Worm (Caenorhabditis elegans) whole organism, L4 larva: Measurements from ENCODE around the gene srt-52.

ENCODE experiments used
- F37D6.2 ChIP-seq: sonication (generic microtip); optimal IDR thresholded peaks from 2 replicates; lab custom pipeline; 2016; ENCODE audit warnings: mild to moderate bottlenecking, missing genetic modification characterization, missing compliant biosample characterization
- F49E8.2 ChIP-seq: sonication (generic microtip); optimal IDR thresholded peaks from 2 replicates; lab custom pipeline; 2016; ENCODE audit warnings: missing compliant biosample characterization, mild to moderate bottlenecking, missing genetic modification characterization, borderline replicate concordance
- T20F7.1 ChIP-seq: fragments of 200-800 bp; sonication (Bioruptor generic); optimal IDR thresholded peaks from 2 replicates; lab custom pipeline; 2018; ENCODE audit warnings: mild to moderate bottlenecking, missing genetic modification characterization, missing compliant biosample characterization
- Y48G9A.11 ChIP-seq: fragments of 200-800 bp; sonication (Bioruptor generic); IDR thresholded peaks from 2 replicates; pipeline ENCODE4 v1.3.6; 2022; ENCODE audit warnings: missing genetic modification reagents, missing genetic modification characterization, missing compliant biosample characterization
- aha-1 ChIP-seq: fragments of 150-350 bp; peaks from one replicate; lab custom pipeline; 2014; ENCODE audit warnings: missing biosample characterization, missing genetic modification characterization
- arid-1 ChIP-seq: fragments of 200-800 bp; sonication (Bioruptor generic); conservative IDR thresholded peaks from 2 replicates; pipeline ENCODE4 v1.3.6; 2022; ENCODE audit warnings: missing genetic modification reagents, missing genetic modification characterization, missing compliant biosample characterization
- ceh-20 ChIP-seq: fragments of 200-800 bp; sonication (Bioruptor generic); IDR thresholded peaks from 2 replicates; pipeline ENCODE4 v1.3.6; 2022; ENCODE audit warnings: missing genetic modification reagents, missing genetic modification characterization, missing compliant biosample characterization
- ceh-28 ChIP-seq: fragments of 150-350 bp; optimal IDR thresholded peaks from 2 replicates; lab custom pipeline; 2014; ENCODE audit warnings: missing biosample characterization, missing genetic modification reagents, missing genetic modification characterization
- ceh-32 ChIP-seq: sonication (generic microtip); optimal IDR thresholded peaks from 2 replicates; lab custom pipeline; 2016; ENCODE audit warnings: mild to moderate bottlenecking, missing genetic modification characterization, missing compliant biosample characterization; ENCODE audit not compliant: poor library complexity
- ceh-62 ChIP-seq: sonication (generic microtip); optimal IDR thresholded peaks from 2 replicates; lab custom pipeline; 2017; ENCODE audit warnings: missing biosample characterization, missing genetic modification characterization
- daf-12 ChIP-seq: fragments of 150-350 bp; optimal IDR thresholded peaks from 2 replicates; lab custom pipeline; 2014; ENCODE audit warnings: missing biosample characterization, missing genetic modification reagents, missing genetic modification characterization
- daf-16 ChIP-seq, 3 experiments: sonication (generic microtip); optimal IDR thresholded peaks; 2 replicates each; lab custom pipeline; 2016 to 2017; ENCODE audit warnings: missing genetic modification characterization in 3 of 3, missing genetic modification reagents in 3 of 3, mild to moderate bottlenecking in 2 of 3, missing compliant biosample characterization in 2 of 3, missing biosample characterization in 1 of 3, moderate library complexity in 1 of 3
- daf-19 ChIP-seq: fragments of 200-800 bp; sonication (Bioruptor generic); conservative IDR thresholded peaks from 2 replicates; pipeline ENCODE4 v1.3.6; 2022; ENCODE audit warnings: missing genetic modification characterization, missing compliant biosample characterization
- dmd-6 ChIP-seq: fragments of 200-800 bp; sonication (Bioruptor generic); IDR thresholded peaks from 2 replicates; pipeline ENCODE4 v1.3.6; 2022; ENCODE audit warnings: missing genetic modification reagents, missing genetic modification characterization, missing compliant biosample characterization
- dmd-9 ChIP-seq: fragments of 200-800 bp; sonication (Bioruptor generic); IDR thresholded peaks from 2 replicates; pipeline ENCODE4 v1.3.6; 2022; ENCODE audit warnings: missing genetic modification reagents, missing genetic modification characterization, missing compliant biosample characterization
- dpl-1 ChIP-seq: fragments of 150-350 bp; optimal IDR thresholded peaks from 2 replicates; lab custom pipeline; 2014; ENCODE audit warnings: missing biosample characterization, missing genetic modification reagents, missing genetic modification characterization
- dve-1 ChIP-seq: sonication (generic microtip); optimal IDR thresholded peaks from 2 replicates; lab custom pipeline; 2017; ENCODE audit warnings: antibody characterized with exemption, mild to moderate bottlenecking, missing genetic modification characterization, missing compliant biosample characterization; ENCODE audit not compliant: insufficient read depth
- egl-43 ChIP-seq: fragments of 200-800 bp; sonication (Bioruptor generic); IDR thresholded peaks from 2 replicates; pipeline ENCODE4 v1.3.6; 2022; ENCODE audit warnings: missing genetic modification reagents, missing genetic modification characterization, missing compliant biosample characterization
- fkh-10 ChIP-seq: fragments of 150-350 bp; optimal IDR thresholded peaks from 2 replicates; lab custom pipeline; 2014; ENCODE audit warnings: missing biosample characterization, missing genetic modification reagents, missing genetic modification characterization
- hif-1 ChIP-seq, 2 experiments: sonication (generic microtip); optimal IDR thresholded peaks; 2 replicates each; lab custom pipeline; 2016 to 2017; ENCODE audit warnings: missing compliant biosample characterization in 2 of 2, missing genetic modification characterization in 2 of 2, missing genetic modification reagents in 2 of 2, missing genotype in 2 of 2, mild to moderate bottlenecking in 1 of 2
- hlh-11 ChIP-seq: fragments of 200-800 bp; sonication (Bioruptor generic); optimal IDR thresholded peaks from 2 replicates; lab custom pipeline; 2018; ENCODE audit warnings: mild to moderate bottlenecking, missing genetic modification characterization, missing compliant biosample characterization
- hlh-30 ChIP-seq: sonication (generic microtip); optimal IDR thresholded peaks from 2 replicates; lab custom pipeline; 2017; ENCODE audit warnings: antibody characterized with exemption, mild to moderate bottlenecking, missing genetic modification characterization, missing compliant biosample characterization; ENCODE audit not compliant: insufficient read depth
- hmg-1.1 ChIP-seq: fragments of 200-800 bp; sonication (Bioruptor generic); IDR thresholded peaks from 2 replicates; pipeline ENCODE4 v1.3.6; 2022; ENCODE audit warnings: missing genetic modification reagents, missing genetic modification characterization, missing compliant biosample characterization
- lim-7 ChIP-seq: fragments of 200-800 bp; sonication (Bioruptor generic); IDR thresholded peaks from 2 replicates; pipeline ENCODE4 v1.3.6; 2022; ENCODE audit warnings: missing genetic modification characterization, missing compliant biosample characterization
- lin-13 ChIP-seq: fragments of 150-350 bp; optimal IDR thresholded peaks from 2 replicates; lab custom pipeline; 2014; ENCODE audit warnings: missing biosample characterization, missing genetic modification reagents, missing genetic modification characterization
- lin-15B ChIP-seq: fragments of 150-350 bp; sonication (generic microtip); optimal IDR thresholded peaks from 3 replicates; lab custom pipeline; 2014; ENCODE audit warnings: missing biosample characterization, missing genetic modification characterization
- lin-29 ChIP-seq: fragments of 200-800 bp; sonication (Bioruptor generic); IDR thresholded peaks from 2 replicates; pipeline ENCODE4 v1.3.6; 2022; ENCODE audit warnings: missing genetic modification reagents, missing genetic modification characterization, missing compliant biosample characterization
- lin-38 ChIP-seq: fragments of 200-800 bp; sonication (Bioruptor generic); IDR thresholded peaks from 2 replicates; pipeline ENCODE4 v1.3.6; 2022; ENCODE audit warnings: missing genetic modification reagents, missing genetic modification characterization, missing compliant biosample characterization
- mdl-1 ChIP-seq, 2 experiments: fragments of 150-350 bp in 1 of 2; sonication (generic microtip) in 1 of 2; optimal IDR thresholded peaks; 2 replicates each; lab custom pipeline; 2014 to 2017; ENCODE audit warnings: missing biosample characterization in 2 of 2, missing genetic modification characterization in 2 of 2
- mep-1 ChIP-seq: fragments of 150-350 bp; sonication (generic microtip); optimal IDR thresholded peaks from 3 replicates; lab custom pipeline; 2014; ENCODE audit warnings: missing biosample characterization, missing genetic modification characterization
- mes-2 ChIP-seq: sonication (generic microtip); optimal IDR thresholded peaks from 2 replicates; lab custom pipeline; 2016; ENCODE audit warnings: missing genotype, mild to moderate bottlenecking, missing genetic modification characterization, missing compliant biosample characterization; ENCODE audit not compliant: poor library complexity, severe bottlenecking
- nhr-10 ChIP-seq: fragments of 150-350 bp; optimal IDR thresholded peaks from 2 replicates; lab custom pipeline; 2014; ENCODE audit warnings: missing biosample characterization, missing genetic modification characterization
- nhr-11 ChIP-seq: fragments of 150-350 bp; optimal IDR thresholded peaks from 2 replicates; lab custom pipeline; 2014; ENCODE audit warnings: missing biosample characterization, missing genetic modification characterization
- nhr-25 ChIP-seq: sonication (generic microtip); optimal IDR thresholded peaks from 2 replicates; lab custom pipeline; 2017; ENCODE audit warnings: missing genetic modification characterization, mild to moderate bottlenecking, missing compliant biosample characterization, antibody characterized with exemption, moderate library complexity, borderline replicate concordance; ENCODE audit not compliant: insufficient read depth
- nhr-28 ChIP-seq: fragments of 150-350 bp; optimal IDR thresholded peaks from 2 replicates; lab custom pipeline; 2014; ENCODE audit warnings: missing biosample characterization, missing genetic modification characterization
- nhr-6 ChIP-seq: fragments of 150-350 bp; optimal IDR thresholded peaks from 2 replicates; lab custom pipeline; 2014; ENCODE audit warnings: missing biosample characterization, missing genetic modification characterization
- nhr-77 ChIP-seq: fragments of 150-350 bp; optimal IDR thresholded peaks from 2 replicates; lab custom pipeline; 2014; ENCODE audit warnings: missing biosample characterization, missing genetic modification characterization
- pha-4 ChIP-seq, 2 experiments: fragments of 150-350 bp in 1 of 2; fragments of 200-800 bp in 1 of 2; sonication (Bioruptor generic) in 1 of 2; IDR thresholded peaks in 1 of 2; optimal IDR thresholded peaks in 1 of 2; 2 replicates each; pipeline versions ENCODE4 v1.3.6 to Lab custom; 2014 to 2022; ENCODE audit warnings: missing genetic modification characterization in 2 of 2, missing genetic modification reagents in 2 of 2, missing biosample characterization in 1 of 2, missing compliant biosample characterization in 1 of 2
- pqm-1 ChIP-seq: sonication (generic microtip); optimal IDR thresholded peaks from 2 replicates; lab custom pipeline; 2017; ENCODE audit warnings: missing biosample characterization, missing genetic modification characterization
- tra-1 ChIP-seq: fragments of 200-800 bp; sonication (Bioruptor generic); IDR thresholded peaks from 2 replicates; pipeline ENCODE4 v1.3.6; 2022; ENCODE audit warnings: missing genetic modification reagents, missing genetic modification characterization, missing compliant biosample characterization
- unc-130 ChIP-seq: sonication (generic microtip); optimal IDR thresholded peaks from 2 replicates; lab custom pipeline; 2016; ENCODE audit warnings: missing genetic modification reagents, missing genetic modification characterization, missing compliant biosample characterization
- unc-39 ChIP-seq: sonication (generic microtip); optimal IDR thresholded peaks from 2 replicates; lab custom pipeline; 2017; ENCODE audit warnings: missing biosample characterization, missing genetic modification characterization
- unc-62 ChIP-seq, 3 experiments: fragments of 150-350 bp in 1 of 3; sonication (generic microtip); optimal IDR thresholded peaks in 2 of 3; peaks in 1 of 3; 1 replicate in 1 of 3; 2 replicates in 2 of 3; lab custom pipeline; 2014 to 2017; ENCODE audit warnings: missing biosample characterization in 3 of 3, missing genetic modification characterization in 3 of 3, missing genetic modification reagents in 3 of 3, missing genotype in 1 of 3
- zag-1 ChIP-seq: fragments of 150-350 bp; optimal IDR thresholded peaks from 2 replicates; lab custom pipeline; 2014; ENCODE audit warnings: missing biosample characterization, missing genetic modification characterization
- zip-2 ChIP-seq: fragments of 150-350 bp; optimal IDR thresholded peaks from 2 replicates; lab custom pipeline; 2014; ENCODE audit warnings: missing biosample characterization, missing genetic modification characterization
- ztf-11 ChIP-seq: fragments of 150-350 bp; optimal IDR thresholded peaks from 2 replicates; lab custom pipeline; 2014; ENCODE audit warnings: missing biosample characterization, missing genetic modification characterization
- ztf-7 ChIP-seq: fragments of 150-350 bp; optimal IDR thresholded peaks from 2 replicates; lab custom pipeline; 2014; ENCODE audit warnings: missing biosample characterization, missing genetic modification characterization

Gene srt-52

ce11 chrV:55946-56345 lies at the start of gene srt-52:
Gene srt-52, minus strand, starts transcription at chrV:56046.
- no peak for TF ChIP-seq unc-130 (GFP tag; lab: Kevin White, UChicago)
- no peak for TF ChIP-seq ceh-32
- no peak for TF ChIP-seq lin-13 (GFP tag; lab: Kevin White, UChicago)
- no peak for TF ChIP-seq ztf-7 (tag; lab: Kevin White, UChicago)
- no peak for TF ChIP-seq zip-2 (tag; lab: Kevin White, UChicago)
- no peak for TF ChIP-seq F37D6.2 (tag; lab: Kevin White, UChicago)
- TF ChIP-seq tra-1, result no peak
- no peak for TF ChIP-seq egl-43 (GFP tag; lab: Robert Waterston, UW)
- TF ChIP-seq unc-62 (GFP tag; optimal IDR thresholded peaks at IDR 0.05 in 1 of 2; lab: Kevin White, UChicago), result no peak
- no peak for TF ChIP-seq unc-62 (tag; optimal IDR thresholded peaks at IDR 0.05; lab: Kevin White, UChicago)
- TF ChIP-seq, all 104 proteins: peak for 0

ce11 chrV:104474-104873 lies 48.6 kb upstream of the srt-52 start, which contains the start of gene picd-1:
Gene picd-1, plus strand, starts transcription at chrV:104825.
- TF ChIP-seq nhr-28 (tag; lab: Kevin White, UChicago) (peak; percentile 30), unc-62 (GFP tag; optimal IDR thresholded peaks at IDR 0.05 in 1 of 2; lab: Kevin White, UChicago) (peak in 1 of 2 experiments; percentile 75), unc-62 (tag; optimal IDR thresholded peaks at IDR 0.05; lab: Kevin White, UChicago) (no peak), lin-15B (tag; lab: Kevin White, UChicago) (peak; percentile 92), lin-38 (GFP tag; lab: Robert Waterston, UW) (peak; percentile 59), dpl-1 (peak; percentile 84), nhr-6 (tag; lab: Kevin White, UChicago) (peak; percentile 71), dmd-9 (GFP tag; lab: Robert Waterston, UW) (no peak), daf-19 (GFP tag; lab: Robert Waterston, UW) (no peak), hlh-11 (tag; lab: Kevin White, UChicago) (peak; percentile 48), unc-39 (tag; lab: Kevin White, UChicago) (no peak), T20F7.1 (GFP tag; lab: Kevin White, UChicago) (peak; percentile 99), nhr-77 (tag; lab: Kevin White, UChicago) (peak; percentile 36), hif-1 (tag; optimal IDR thresholded peaks at IDR 0.05; lab: Kevin White, UChicago) (peak in 1 of 2 experiments; percentile 57), dmd-6 (GFP tag; lab: Robert Waterston, UW) (no peak), mdl-1 (tag; optimal IDR thresholded peaks at IDR 0.05; lab: Kevin White, UChicago) (no peak), ceh-20 (GFP tag; lab: Robert Waterston, UW) (no peak), nhr-10 (tag; lab: Kevin White, UChicago) (no peak), ztf-11 (no peak), lin-13 (GFP tag; lab: Kevin White, UChicago) (peak; percentile 64), Y48G9A.11 (peak; percentile 98), hmg-1.1 (GFP tag; lab: Robert Waterston, UW) (peak; percentile 50; the same call in 1 of the 2 replicates), pha-4 (GFP tag; IDR thresholded peaks at IDR 0.05; lab: Robert Waterston, UW) (0 out of 2 replicates have a peak, but pooled peaks have one; percentile 11), pha-4 (tag; optimal IDR thresholded peaks at IDR 0.05; lab: Kevin White, UChicago) (no peak), arid-1 (GFP tag; lab: Robert Waterston, UW) (no peak), ceh-62 (tag; lab: Kevin White, UChicago) (no peak), ceh-28 (tag; lab: Kevin White, UChicago) (no peak), zag-1 (tag; lab: Kevin White, UChicago) (no peak), mep-1 (tag; lab: Kevin White, UChicago) (peak; percentile 78), daf-16 (GFP tag; optimal IDR thresholded peaks at IDR 0.05; lab: Kevin White, UChicago) (no peak), daf-16 (tag; optimal IDR thresholded peaks at IDR 0.05; lab: Kevin White, UChicago) (peak; percentile 34), F49E8.2 (tag; lab: Kevin White, UChicago) (no peak), lin-29 (GFP tag; lab: Robert Waterston, UW) (no peak), hlh-30 (peak; percentile 58), nhr-25 (peak; percentile 39), aha-1 (peak; percentile 97), dve-1 (tag; lab: Kevin White, UChicago) (peak; percentile 72), nhr-11 (tag; lab: Kevin White, UChicago) (peak; percentile 27), mes-2 (peak; percentile 87), lim-7 (GFP tag; lab: Robert Waterston, UW) (no peak), daf-12 (tag; lab: Kevin White, UChicago) (no peak), fkh-10 (GFP tag; lab: Kevin White, UChicago) (peak; percentile 42), pqm-1 (no peak)
